Worm (Caenorhabditis elegans) whole organism, young adult: Measurements from ENCODE around the gene srbc-31.

Experiments used
- F57A8.1 ChIP-seq: fragments of 200-800 bp; sonication (Bioruptor generic); optimal IDR thresholded peaks from 2 replicates; lab custom pipeline; 2018; ENCODE audit warnings: mild to moderate bottlenecking, missing genetic modification characterization, moderate library complexity, missing compliant biosample characterization
- ama-1 ChIP-seq, 3 experiments: fragments of 150-350 bp in 1 of 3; sonication (generic microtip) in 2 of 3; optimal IDR thresholded peaks; 2 replicates each; lab custom pipeline; 2014 to 2018; ENCODE audit warnings: missing biosample characterization in 2 of 3, missing genetic modification characterization in 2 of 3, missing genetic modification reagents in 2 of 3
- attf-5 ChIP-seq: fragments of 200-800 bp; sonication (Bioruptor generic); optimal IDR thresholded peaks from 2 replicates; lab custom pipeline; 2018; ENCODE audit warnings: mild to moderate bottlenecking, missing genetic modification characterization, missing compliant biosample characterization
- ccch-3 ChIP-seq: fragments of 200-800 bp; sonication (Bioruptor generic); optimal IDR thresholded peaks from 2 replicates; lab custom pipeline; 2018; ENCODE audit warnings: mild to moderate bottlenecking, missing genetic modification characterization, missing compliant biosample characterization
- egrh-3 ChIP-seq: fragments of 200-800 bp; sonication (Bioruptor generic); IDR thresholded peaks from 2 replicates; pipeline ENCODE4 v1.3.6; 2022; ENCODE audit warnings: missing genetic modification reagents, missing genetic modification characterization, missing compliant biosample characterization
- ets-4 ChIP-seq: fragments of 200-800 bp; sonication (Bioruptor generic); optimal IDR thresholded peaks from 2 replicates; lab custom pipeline; 2018; ENCODE audit warnings: mild to moderate bottlenecking, missing genetic modification characterization, missing compliant biosample characterization
- hlh-12 ChIP-seq: sonication (generic microtip); optimal IDR thresholded peaks from 2 replicates; lab custom pipeline; 2016; ENCODE audit warnings: missing genetic modification characterization, missing compliant biosample characterization
- madf-6 ChIP-seq: fragments of 200-800 bp; sonication (Bioruptor generic); IDR thresholded peaks from 2 replicates; pipeline ENCODE4 v1.3.6; 2022; ENCODE audit warnings: missing genetic modification reagents, missing genetic modification characterization, missing compliant biosample characterization
- snpc-4 ChIP-seq, 5 experiments: fragments of 150-350 bp in 1 of 5; sonication (generic microtip) in 4 of 5; optimal IDR thresholded peaks; 2 replicates each; lab custom pipeline; 2014 to 2018; ENCODE audit warnings: missing genetic modification characterization in 5 of 5, missing biosample characterization in 3 of 5, antibody characterized with exemption in 2 of 5, mild to moderate bottlenecking in 2 of 5, missing compliant biosample characterization in 2 of 5, missing genotype in 2 of 5, moderate library complexity in 2 of 5, missing genetic modification reagents in 1 of 5
- unc-130 ChIP-seq: sonication (generic microtip); optimal IDR thresholded peaks from 2 replicates; lab custom pipeline; 2016; ENCODE audit warnings: missing genetic modification reagents, missing genetic modification characterization, missing compliant biosample characterization
- zfh-2 ChIP-seq: fragments of 200-800 bp; sonication (Bioruptor generic); conservative IDR thresholded peaks from 2 replicates; pipeline ENCODE4 v1.3.6; 2022; ENCODE audit warnings: missing genetic modification reagents, missing genetic modification characterization, missing compliant biosample characterization

DNA sequence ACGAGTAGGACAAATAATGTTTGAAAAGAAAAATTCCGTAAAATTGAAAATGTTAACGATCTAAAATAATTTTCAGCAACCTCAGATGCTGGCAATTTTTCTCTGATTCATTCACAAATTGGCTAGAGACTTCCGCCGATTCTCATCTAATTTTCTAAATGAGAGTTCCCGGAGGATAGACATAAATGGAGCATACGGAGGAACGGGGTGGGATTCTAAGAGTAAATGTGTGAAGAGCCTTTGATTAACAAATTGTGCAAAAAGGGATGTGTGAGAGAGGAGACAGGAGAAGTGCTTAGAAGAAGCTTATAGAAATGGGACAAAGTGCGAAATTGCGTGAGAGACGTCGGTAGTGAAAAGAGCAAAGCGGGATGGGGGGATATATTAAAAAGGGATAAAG is 25.8 kb downstream of the srbc-31 start:
- TF ChIP-seq madf-6 (GFP tag; lab: Robert Waterston, UW): no peak
- no peak for TF ChIP-seq ama-1 (optimal IDR thresholded peaks at IDR 0.05; lab: Kevin White, UChicago)
- no peak for TF ChIP-seq ama-1 (GFP tag; optimal IDR thresholded peaks at IDR 0.05; lab: Kevin White, UChicago)
- no peak for TF ChIP-seq ccch-3 (GFP tag; lab: Kevin White, UChicago)
- TF ChIP-seq attf-5 (GFP tag; lab: Kevin White, UChicago): no peak
- no peak for TF ChIP-seq F57A8.1 (GFP tag; lab: Kevin White, UChicago)
- TF ChIP-seq hlh-12 (tag; lab: Kevin White, UChicago): no peak
- TF ChIP-seq snpc-4 (GFP tag; optimal IDR thresholded peaks at IDR 0.05; lab: Kevin White, UChicago): no peak
- no peak for TF ChIP-seq snpc-4 (tag; optimal IDR thresholded peaks at IDR 0.05; lab: Kevin White, UChicago)
- TF ChIP-seq zfh-2 (GFP tag; lab: Robert Waterston, UW): no peak
- no peak for TF ChIP-seq unc-130 (GFP tag; lab: Kevin White, UChicago)
- no peak for TF ChIP-seq egrh-3 (GFP tag; lab: Robert Waterston, UW)
- TF ChIP-seq ets-4 (GFP tag; lab: Kevin White, UChicago): no peak
